Fruit fly (Drosophila melanogaster) whole organism, prepupa: Measurements from ENCODE around the gene twit.

ENCODE experiments used
- Blimp-1 ChIP-seq: fragments of 200-800 bp; sonication (Bioruptor generic); optimal IDR thresholded peaks from 3 replicates; lab custom pipeline; 2017; ENCODE audit warnings: missing biosample characterization, missing genetic modification characterization, mild to moderate bottlenecking, moderate library complexity, missing genetic modification reagents
- CG10631 ChIP-seq: fragments of 200-800 bp; sonication (Bioruptor generic); optimal IDR thresholded peaks from 2 replicates; lab custom pipeline; 2016; ENCODE audit warnings: missing biosample characterization, missing genetic modification characterization
- CG15336 ChIP-seq: fragments of 200-800 bp; sonication (Bioruptor generic); IDR thresholded peaks from 2 replicates; pipeline ENCODE4 v1.3.6; 2022; ENCODE audit warnings: missing biosample characterization, missing genetic modification characterization
- CG1621 ChIP-seq: fragments of 200-800 bp; sonication (Bioruptor generic); optimal IDR thresholded peaks from 3 replicates; lab custom pipeline; 2018; ENCODE audit warnings: missing biosample characterization, mild to moderate bottlenecking, missing genetic modification characterization
- CG3032 ChIP-seq: fragments of 200-800 bp; optimal IDR thresholded peaks from 2 replicates; lab custom pipeline; 2019; ENCODE audit warnings: missing biosample characterization, mild to moderate bottlenecking, missing genetic modification characterization, moderate library complexity
- CG32006 ChIP-seq: fragments of 200-800 bp; sonication (Bioruptor generic); optimal IDR thresholded peaks from 3 replicates; lab custom pipeline; 2017; ENCODE audit warnings: missing biosample characterization, mild to moderate bottlenecking, missing genetic modification characterization
- CG6792 ChIP-seq: fragments of 200-800 bp; sonication (Bioruptor generic); optimal IDR thresholded peaks from 3 replicates; lab custom pipeline; 2016; ENCODE audit warnings: missing biosample characterization, missing genetic modification characterization
- CG6808 ChIP-seq: fragments of 200-800 bp; sonication (Bioruptor generic); optimal IDR thresholded peaks from 3 replicates; lab custom pipeline; 2017; ENCODE audit warnings: missing biosample characterization, missing genetic modification characterization, mild to moderate bottlenecking, moderate library complexity, missing genetic modification reagents
- CG6854 ChIP-seq: fragments of 200-800 bp; sonication (Bioruptor generic); optimal IDR thresholded peaks from 2 replicates; lab custom pipeline; 2017; ENCODE audit warnings: missing biosample characterization, mild to moderate bottlenecking, missing genetic modification characterization
- CG8119 ChIP-seq: fragments of 200-800 bp; sonication (Bioruptor generic); IDR thresholded peaks from 3 replicates; pipeline ENCODE4 v1.3.6; 2022; ENCODE audit warnings: missing biosample characterization, missing genetic modification characterization
- CG9139 ChIP-seq: fragments of 200-800 bp; sonication (Bioruptor generic); optimal IDR thresholded peaks from 3 replicates; lab custom pipeline; 2017; ENCODE audit warnings: missing biosample characterization, mild to moderate bottlenecking, missing genetic modification characterization
- Eip75B ChIP-seq: fragments of 200-800 bp; sonication (Bioruptor generic); optimal IDR thresholded peaks from 3 replicates; lab custom pipeline; 2016; ENCODE audit warnings: missing biosample characterization, missing genetic modification characterization
- Eip78C ChIP-seq: fragments of 200-800 bp; sonication (Bioruptor generic); peaks from one replicate; lab custom pipeline; 2016; ENCODE audit warnings: missing biosample characterization, missing genetic modification characterization
- Eip93F ChIP-seq: fragments of 200-800 bp; sonication (Bioruptor generic); optimal IDR thresholded peaks from 2 replicates; lab custom pipeline; 2016; ENCODE audit warnings: missing biosample characterization, mild to moderate bottlenecking, missing genetic modification characterization
- Ets21C ChIP-seq: fragments of 200-800 bp; sonication (Bioruptor generic); optimal IDR thresholded peaks from 3 replicates; lab custom pipeline; 2016; ENCODE audit warnings: missing biosample characterization, missing genetic modification characterization
- Gug ChIP-seq: fragments of 200-800 bp; sonication (Bioruptor generic); IDR thresholded peaks from 2 replicates; pipeline ENCODE4 v1.3.6; 2022; ENCODE audit warnings: missing biosample characterization, missing genetic modification characterization
- Hr38 ChIP-seq: sonication (Bioruptor generic); optimal IDR thresholded peaks from 2 replicates; lab custom pipeline; 2016; ENCODE audit warnings: missing biosample characterization, missing genetic modification characterization
- Hr39 ChIP-seq: fragments of 200-800 bp; sonication (Bioruptor generic); optimal IDR thresholded peaks from 2 replicates; lab custom pipeline; 2016; ENCODE audit warnings: missing biosample characterization, missing genetic modification characterization
- Hr4 ChIP-seq: fragments of 200-800 bp; sonication (Bioruptor generic); optimal IDR thresholded peaks from 3 replicates; lab custom pipeline; 2016; ENCODE audit warnings: missing biosample characterization, missing genetic modification characterization
- OdsH ChIP-seq: fragments of 200-800 bp; sonication (Bioruptor generic); optimal IDR thresholded peaks from 3 replicates; lab custom pipeline; 2016; ENCODE audit warnings: missing biosample characterization, missing genetic modification characterization
- Sox102F ChIP-seq: fragments of 200-800 bp; sonication (Bioruptor generic); optimal IDR thresholded peaks from 2 replicates; lab custom pipeline; 2016; ENCODE audit warnings: missing biosample characterization, mild to moderate bottlenecking, missing genetic modification characterization
- Sox14 ChIP-seq: fragments of 200-800 bp; sonication (Bioruptor generic); optimal IDR thresholded peaks from 3 replicates; lab custom pipeline; 2016; ENCODE audit warnings: missing biosample characterization, missing genetic modification characterization
- Sox15 ChIP-seq: fragments of 200-800 bp; sonication (Bioruptor generic); optimal IDR thresholded peaks from 3 replicates; lab custom pipeline; 2016; ENCODE audit warnings: missing biosample characterization, missing genetic modification characterization
- acj6 ChIP-seq: fragments of 200-800 bp; sonication (Bioruptor generic); optimal IDR thresholded peaks from 3 replicates; lab custom pipeline; 2016; ENCODE audit warnings: missing biosample characterization, missing genetic modification characterization
- dac ChIP-seq: fragments of 200-800 bp; sonication (Bioruptor generic); optimal IDR thresholded peaks from 2 replicates; lab custom pipeline; 2017; ENCODE audit warnings: missing biosample characterization, mild to moderate bottlenecking, missing genetic modification characterization
- dsx ChIP-seq: fragments of 200-800 bp; optimal IDR thresholded peaks from 3 replicates; lab custom pipeline; 2019; ENCODE audit warnings: missing biosample characterization, mild to moderate bottlenecking, missing genetic modification characterization, moderate library complexity; ENCODE audit not compliant: poor library complexity, severe bottlenecking
- eg ChIP-seq: fragments of 200-800 bp; sonication (Bioruptor generic); IDR thresholded peaks from 3 replicates; pipeline ENCODE4 v1.3.6; 2022; ENCODE audit warnings: missing biosample characterization, missing genetic modification characterization
- esn ChIP-seq: fragments of 200-800 bp; sonication (Bioruptor generic); optimal IDR thresholded peaks from 2 replicates; lab custom pipeline; 2016; ENCODE audit warnings: missing biosample characterization, mild to moderate bottlenecking, missing genetic modification characterization, moderate library complexity
- fkh ChIP-seq: fragments of 200-800 bp; sonication (Bioruptor generic); optimal IDR thresholded peaks from 3 replicates; lab custom pipeline; 2017; ENCODE audit warnings: missing biosample characterization, mild to moderate bottlenecking, missing genetic modification characterization, moderate library complexity
- lz ChIP-seq: fragments of 200-800 bp; sonication (Bioruptor generic); optimal IDR thresholded peaks from 3 replicates; lab custom pipeline; 2016; ENCODE audit warnings: missing biosample characterization, missing genetic modification characterization
- net ChIP-seq: fragments of 200-800 bp; sonication (Bioruptor generic); optimal IDR thresholded peaks from 3 replicates; lab custom pipeline; 2016; ENCODE audit warnings: missing biosample characterization, missing genetic modification characterization
- ss ChIP-seq, 2 experiments: fragments of 200-800 bp; sonication (Bioruptor generic); optimal IDR thresholded peaks; 2 replicates in 1 of 2; 3 replicates in 1 of 2; lab custom pipeline; 2017 to 2018; ENCODE audit warnings: mild to moderate bottlenecking in 2 of 2, missing biosample characterization in 2 of 2, missing genetic modification characterization in 2 of 2, moderate library complexity in 1 of 2
- svp ChIP-seq: fragments of 200-800 bp; sonication (Bioruptor generic); peaks from one replicate; lab custom pipeline; 2016; ENCODE audit warnings: missing biosample characterization, missing genetic modification characterization
- topi ChIP-seq: fragments of 200-800 bp; sonication (Bioruptor generic); optimal IDR thresholded peaks from 3 replicates; lab custom pipeline; 2016; ENCODE audit warnings: missing biosample characterization, missing genetic modification characterization
- vri ChIP-seq: fragments of 200-800 bp; sonication (Bioruptor generic); optimal IDR thresholded peaks from 3 replicates; lab custom pipeline; 2016; ENCODE audit warnings: missing biosample characterization, mild to moderate bottlenecking, missing genetic modification characterization

Gene twit

dm6 chr2L:20823196-20824105 lies 28.9 kb upstream of the twit start (continued):
- TF ChIP-seq acj6 (peak; percentile 22), CG3032 (tag; lab: Kevin White, UChicago) (no peak), vri (peak; percentile 85), CG15336 (GFP tag; lab: Robert Waterston, UW) (no peak; the same call in 1 of the 2 replicates), dsx (peak; percentile 32), Sox14 (GFP tag; lab: Kevin White, UChicago) (peak; percentile 44), CG32006 (GFP tag; lab: Kevin White, UChicago) (peak; percentile 44), CG10631 (GFP tag; lab: Kevin White, UChicago) (peak; percentile 34), Gug (peak; percentile 28; the same call in 1 of the 2 replicates), esn (GFP tag; lab: Kevin White, UChicago) (peak; percentile 20), topi (GFP tag; lab: Kevin White, UChicago) (peak; percentile 19)
- TF ChIP-seq, all 60 proteins: peak for 27

dm6 chr2L:20824136-20824789 lies 28.1 kb upstream of the twit start:
- TF ChIP-seq Eip78C (GFP tag; lab: Kevin White, UChicago) (peak; percentile 33), Sox14 (GFP tag; lab: Kevin White, UChicago) (no peak)
- TF ChIP-seq, all 60 proteins: peak for 1

dm6 chr2L:20825265-20825664 lies 27.1 kb upstream of the twit start:
- TF ChIP-seq Hr39 (GFP tag; lab: Kevin White, UChicago) = no peak
- peak; percentile 32 for TF ChIP-seq CG6808
- peak; percentile 38; the same call in 2 of the 3 replicates for TF ChIP-seq eg (GFP tag; lab: Robert Waterston, UW)
- no peak for TF ChIP-seq Hr38 (GFP tag; lab: Kevin White, UChicago)
- TF ChIP-seq CG15336 (GFP tag; lab: Robert Waterston, UW) = 0 out of 2 replicates have a peak, but pooled peaks have one; percentile 12
- TF ChIP-seq svp = peak; percentile 83
- TF ChIP-seq Sox14 (GFP tag; lab: Kevin White, UChicago) = no peak
- TF ChIP-seq CG10631 (GFP tag; lab: Kevin White, UChicago) = peak; percentile 3
- TF ChIP-seq CG6854 (GFP tag; lab: Kevin White, UChicago) = peak; percentile 20
- TF ChIP-seq ss (GFP tag; optimal IDR thresholded peaks at IDR 0.05; lab: Kevin White, UChicago) = peak; percentile 38 to 53
- peak; percentile 21 for TF ChIP-seq CG9139 (GFP tag; lab: Kevin White, UChicago)
- TF ChIP-seq CG1621 (tag; lab: Kevin White, UChicago) = peak; percentile 41
- no peak for TF ChIP-seq Hr4 (GFP tag; lab: Kevin White, UChicago)
- TF ChIP-seq CG8119 (GFP tag; lab: Robert Waterston, UW) = no peak
- peak; percentile 4 for TF ChIP-seq dsx

dm6 chr2L:20826226-20826625 lies 26.2 kb upstream of the twit start:
- TF ChIP-seq Sox15 (no peak), Eip75B (GFP tag; lab: Kevin White, UChicago) (no peak), CG6792 (GFP tag; lab: Kevin White, UChicago) (no peak), OdsH (GFP tag; lab: Kevin White, UChicago) (no peak), esn (GFP tag; lab: Kevin White, UChicago) (no peak)

- TF ChIP-seq Blimp-1 (no peak), lz (no peak), CG10631 (GFP tag; lab: Kevin White, UChicago) (no peak), topi (GFP tag; lab: Kevin White, UChicago) (no peak), Ets21C (GFP tag; lab: Kevin White, UChicago) (no peak), esn (GFP tag; lab: Kevin White, UChicago) (no peak), net (GFP tag; lab: Kevin White, UChicago) (no peak), Sox102F (no peak), fkh (no peak), Eip93F (GFP tag; lab: Kevin White, UChicago) (no peak), dac (GFP tag; lab: Kevin White, UChicago) (no peak)
Measured at dm6 chr2L:20827045-20827444, 25.3 kb upstream of the twit start.
